Fruit fly (Drosophila melanogaster) S2 (cell line): Measurements from ENCODE around the gene Ant2.

Experiments used
- CG8478 ChIP-seq: fragments of >200 bp; optimal IDR thresholded peaks from 2 replicates; lab custom pipeline; 2018
- CTCF ChIP-seq, 2 experiments: fragments of >200 bp; optimal IDR thresholded peaks; 2 replicates each; lab custom pipeline; 2018

Ant2 gene

DNA sequence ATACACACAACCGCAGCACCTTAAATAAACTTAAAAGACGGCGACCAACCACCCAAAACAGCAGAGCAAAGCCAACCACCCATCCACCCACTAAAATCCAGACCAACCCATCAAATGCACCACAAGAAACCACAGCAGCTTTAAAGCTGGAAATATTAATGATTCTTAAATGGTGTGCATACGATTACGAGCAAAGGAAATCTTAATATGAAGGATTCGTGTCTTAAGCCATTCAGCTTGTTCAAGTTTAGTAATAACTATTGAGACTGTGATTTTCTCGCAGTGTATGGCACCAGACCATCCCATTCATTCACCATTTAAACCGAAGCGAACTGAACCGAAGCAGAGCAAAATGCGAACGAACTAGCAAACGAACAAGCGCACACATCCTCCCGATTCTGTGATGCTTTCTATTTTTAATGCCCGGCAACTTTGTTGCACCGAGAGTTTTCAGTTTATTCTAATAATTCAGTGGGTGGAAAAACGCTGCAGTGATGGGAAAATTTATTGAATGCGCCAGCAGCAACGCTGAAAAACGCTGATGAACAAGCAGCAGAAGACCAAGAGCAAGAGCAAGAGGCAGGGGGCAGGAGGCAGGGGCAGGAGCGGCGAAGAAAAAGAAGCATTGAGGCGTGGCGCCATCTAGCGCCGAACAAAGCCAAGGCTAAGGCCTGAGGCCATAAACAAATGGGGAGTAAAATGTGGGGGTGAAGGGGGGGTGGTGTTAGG, 49.1 kb downstream of the Ant2 start:
- no peak for TF ChIP-seq CG8478 (lab: Kevin White, UChicago)
- TF ChIP-seq CTCF (optimal IDR thresholded peaks at IDR 0.05; lab: Kevin White, UChicago): peak; percentile 78 to 83

DNA sequence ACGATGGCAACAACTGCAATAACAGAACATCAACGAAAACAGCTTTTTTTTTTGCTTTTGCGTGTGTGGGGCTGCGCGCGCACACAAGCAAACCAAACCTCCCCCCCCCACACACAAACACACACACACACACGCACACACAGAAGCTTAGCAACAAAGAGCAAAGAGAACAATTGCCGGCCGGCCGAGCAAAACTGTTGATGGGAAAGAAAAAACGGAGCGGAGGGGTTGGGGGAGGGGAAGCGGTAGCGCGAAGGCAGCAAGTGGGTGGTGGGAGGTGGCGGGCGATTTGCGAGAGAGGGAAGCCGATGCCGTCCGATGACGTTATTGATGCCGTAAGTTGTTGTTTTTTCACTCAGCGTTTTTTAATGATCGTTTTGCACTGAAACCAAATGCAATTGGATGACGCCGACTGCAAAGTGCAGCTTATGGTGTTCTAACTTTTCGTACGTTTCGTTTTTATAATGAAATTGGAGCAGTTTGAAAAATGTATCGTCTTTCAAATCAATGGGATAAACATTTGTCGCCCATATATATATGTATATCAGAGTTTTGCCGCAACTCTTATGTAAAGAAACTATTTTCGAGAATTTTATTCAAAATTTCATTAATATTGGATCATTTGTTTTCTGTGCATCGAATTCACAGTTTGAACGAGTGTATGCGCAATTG, 50.9 kb downstream of the Ant2 start:
- no peak for TF ChIP-seq CTCF (optimal IDR thresholded peaks at IDR 0.05; lab: Kevin White, UChicago)
- TF ChIP-seq CG8478 (lab: Kevin White, UChicago): no peak

DNA sequence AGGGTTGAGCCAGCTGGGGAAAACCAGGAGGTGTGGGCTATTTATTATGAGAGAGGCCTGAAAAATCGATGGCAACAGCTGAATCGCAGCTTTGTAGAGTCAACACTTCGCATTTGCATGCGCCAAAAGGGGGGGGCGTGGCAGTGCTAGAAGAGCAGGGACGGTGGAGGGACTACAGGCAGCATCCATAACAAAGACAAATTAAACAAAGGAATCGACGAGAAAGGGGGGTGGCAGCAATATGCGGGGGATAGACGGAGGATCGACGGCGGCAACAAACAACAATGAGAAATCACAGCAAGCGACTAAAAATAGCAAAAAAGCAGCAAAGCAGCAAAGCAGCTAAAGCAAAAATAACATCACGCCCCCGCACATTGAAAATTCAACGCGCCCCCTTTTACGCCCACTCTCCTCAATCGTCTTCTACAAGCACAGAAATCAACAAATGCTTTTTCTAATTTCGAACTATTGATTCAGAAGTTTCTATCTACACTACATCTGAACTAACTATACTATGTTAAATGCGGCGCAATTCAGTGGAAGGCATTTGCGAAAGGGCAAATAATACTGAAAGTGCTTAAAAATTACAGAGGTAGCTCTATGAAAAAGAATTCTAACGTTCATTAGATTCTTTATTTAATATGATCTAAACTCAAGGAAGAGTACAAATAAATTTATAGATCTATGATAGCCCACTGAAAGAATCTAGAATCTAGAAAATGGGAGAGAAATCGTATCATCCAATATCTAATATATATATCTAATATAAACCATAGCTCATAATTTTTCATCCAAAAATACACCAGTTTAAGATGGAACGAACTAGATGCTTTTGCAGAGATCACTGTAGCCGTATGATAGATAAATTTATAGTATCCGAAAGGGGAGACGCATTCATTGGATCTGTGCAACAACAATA, 51.7 kb downstream of the Ant2 start:
- no peak for TF ChIP-seq CTCF (optimal IDR thresholded peaks at IDR 0.05; lab: Kevin White, UChicago)
- TF ChIP-seq CG8478 (lab: Kevin White, UChicago): no peak

DNA sequence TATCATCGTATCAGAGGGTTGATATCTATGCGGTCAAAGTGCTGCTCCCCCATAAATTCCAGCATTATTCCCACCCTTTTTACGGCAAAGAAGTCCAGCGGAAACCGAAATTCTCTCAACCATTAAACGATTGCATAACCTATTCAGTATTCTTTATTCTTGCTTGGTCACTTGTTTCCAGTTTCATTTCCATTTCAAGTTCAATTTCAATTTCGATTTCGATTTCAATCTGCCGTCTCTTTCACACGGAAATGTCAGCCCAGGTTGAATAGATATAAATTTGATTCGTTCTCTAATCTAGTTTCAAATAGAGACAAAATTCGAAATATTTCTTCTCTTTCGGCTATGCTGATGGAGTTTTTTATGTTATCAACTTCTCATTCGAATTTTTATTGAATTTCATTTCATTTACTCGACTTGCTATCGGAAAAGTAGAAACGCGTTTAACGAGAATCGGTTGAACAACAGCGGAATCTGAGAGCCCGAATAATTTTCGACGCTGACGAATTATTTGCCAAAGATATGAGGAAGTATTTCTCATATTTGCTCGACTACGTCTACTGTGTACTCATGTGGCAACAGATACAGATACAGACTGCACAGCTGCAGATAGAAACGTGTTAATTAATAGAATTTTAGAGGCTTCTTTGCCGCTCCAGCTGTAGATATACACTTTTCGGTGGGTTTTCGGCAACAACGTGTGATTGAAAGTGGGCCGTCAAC, 53.8 kb downstream of the Ant2 start:
- TF ChIP-seq CTCF (optimal IDR thresholded peaks at IDR 0.05; lab: Kevin White, UChicago): no peak
- TF ChIP-seq CG8478 (lab: Kevin White, UChicago): no peak

DNA sequence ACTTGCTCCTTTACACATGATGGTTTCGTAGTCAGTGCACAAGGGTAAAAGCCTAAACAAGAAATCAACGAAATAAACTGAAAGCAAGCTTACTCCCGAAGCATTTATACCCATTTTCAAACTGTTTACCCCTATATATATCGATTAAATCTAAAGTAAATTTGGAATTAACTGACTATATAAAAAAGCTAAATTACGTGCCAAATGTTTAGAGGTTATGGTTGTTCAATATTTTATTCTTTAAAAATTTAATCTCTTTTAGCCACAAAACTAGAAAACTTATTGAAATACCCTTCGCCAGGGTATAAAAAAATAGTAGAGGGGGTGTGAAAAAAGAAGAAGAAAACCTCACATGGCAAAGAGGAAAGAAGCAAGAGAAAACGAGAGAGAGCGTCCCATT, 54.9 kb downstream of the Ant2 start:
- TF ChIP-seq CTCF (optimal IDR thresholded peaks at IDR 0.05; lab: Kevin White, UChicago) (no peak), CG8478 (lab: Kevin White, UChicago) (no peak)

DNA sequence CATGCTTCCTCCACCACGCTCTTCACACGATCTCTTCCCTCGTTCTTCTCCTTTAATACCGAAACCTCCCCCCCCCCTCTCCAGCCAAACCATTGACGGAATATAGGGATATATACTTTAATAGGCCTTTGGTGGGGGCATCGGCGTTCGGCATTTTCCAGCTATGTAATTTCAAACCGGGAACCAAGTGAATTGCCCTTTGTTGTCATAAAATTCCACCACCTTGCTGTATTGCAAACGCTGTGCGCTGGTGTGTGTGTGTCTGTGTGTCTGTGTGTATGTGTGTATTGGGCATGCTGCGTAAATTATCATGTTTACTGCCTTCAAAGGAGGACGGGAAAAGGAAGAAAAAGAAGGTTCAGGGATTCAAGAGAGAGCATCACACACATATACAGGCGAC, 55.4 kb downstream of the Ant2 start:
- no peak for TF ChIP-seq CG8478 (lab: Kevin White, UChicago)
- TF ChIP-seq CTCF (optimal IDR thresholded peaks at IDR 0.05; lab: Kevin White, UChicago): no peak

DNA sequence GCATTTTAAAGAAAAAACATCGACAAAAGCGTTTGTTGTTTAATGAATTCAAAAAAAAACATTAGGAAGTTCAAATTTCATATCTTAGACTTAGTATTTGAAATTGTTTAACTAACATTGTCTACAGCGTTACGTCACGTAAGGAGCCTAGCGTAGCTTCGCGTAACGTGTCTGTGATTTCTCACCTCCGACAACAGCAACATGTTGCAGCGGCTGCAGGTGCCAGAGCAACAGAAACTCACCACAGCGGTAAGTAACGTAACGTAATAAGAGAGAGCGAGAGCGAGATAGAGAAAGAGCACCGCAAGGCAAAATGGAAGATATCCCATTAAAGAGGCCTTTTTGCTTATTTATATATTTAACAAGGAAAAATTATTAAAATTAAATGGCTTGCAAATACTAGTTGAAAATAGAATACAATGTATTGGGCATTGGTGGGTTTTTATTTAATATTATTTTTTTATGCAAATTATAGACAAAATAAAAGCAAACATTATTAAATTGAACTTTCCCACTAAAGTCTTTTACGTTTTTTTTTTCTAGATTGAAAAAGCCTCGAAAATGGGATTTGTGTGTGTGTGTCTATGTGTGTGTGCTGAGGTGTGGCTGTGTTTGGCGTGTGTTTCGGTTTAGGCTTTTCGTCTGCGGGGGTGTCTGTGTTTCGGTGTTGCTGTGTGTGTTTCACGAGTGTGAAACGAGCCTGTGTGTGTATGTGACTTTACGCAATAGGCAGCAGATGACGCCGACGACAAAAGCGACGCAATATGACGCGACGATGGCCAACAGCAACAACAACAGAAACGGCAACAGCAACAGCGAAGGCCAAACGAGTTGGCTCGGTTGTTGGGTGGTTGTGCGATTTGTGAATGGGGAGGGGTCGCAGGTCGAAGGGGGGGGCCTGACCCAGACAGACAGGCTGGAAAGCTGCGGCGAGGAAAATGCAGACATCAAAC, 56.5 kb downstream of the Ant2 start:
- TF ChIP-seq CTCF (optimal IDR thresholded peaks at IDR 0.05; lab: Kevin White, UChicago) (no peak), CG8478 (lab: Kevin White, UChicago) (no peak)

DNA sequence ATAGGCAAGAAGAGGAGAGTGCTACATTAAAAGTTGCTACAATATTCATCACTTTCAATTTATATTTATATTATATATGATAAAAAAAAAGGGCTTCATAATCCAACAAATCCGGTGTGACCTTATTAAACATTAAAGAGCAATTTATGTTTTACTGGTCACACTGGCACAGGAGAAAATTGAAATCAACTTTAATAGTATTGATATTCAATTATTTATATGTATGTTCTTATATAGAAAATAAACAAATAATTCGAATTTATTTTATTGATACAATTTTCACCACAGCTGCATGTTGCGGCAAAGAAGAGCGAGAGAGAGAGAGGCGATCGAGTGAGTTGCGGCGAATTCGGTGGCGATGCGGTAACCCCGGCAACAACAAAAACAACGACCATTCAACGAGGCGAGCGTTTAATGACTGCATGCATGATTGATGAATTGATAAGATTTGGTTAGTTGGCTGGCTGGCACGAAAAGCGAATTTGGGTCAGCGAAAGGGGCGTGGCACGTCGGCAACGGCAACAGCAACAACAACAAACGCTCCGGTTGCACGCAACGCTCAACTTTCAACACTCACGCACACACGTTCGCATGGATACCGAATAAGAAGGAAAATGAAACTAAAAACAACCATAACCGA, 57.4 kb downstream of the Ant2 start:
- TF ChIP-seq CG8478 (lab: Kevin White, UChicago): no peak
- no peak for TF ChIP-seq CTCF (optimal IDR thresholded peaks at IDR 0.05; lab: Kevin White, UChicago)
